Worm (Caenorhabditis elegans) whole organism, dauer: ENCODE measurements around the gene T05C1.3.

Experiments
- unc-62 ChIP-seq: sonication (generic microtip); optimal IDR thresholded peaks from 2 replicates; lab custom pipeline; 2017; ENCODE audit warnings: missing biosample characterization, missing genetic modification reagents, missing genetic modification characterization

Gene T05C1.3

ce11 chrII:4489288-4489687 lies at the start of gene T05C1.3:
TSS of gene T05C1.3 (minus strand) at chrII:4489388.
- no peak for TF ChIP-seq unc-62 (GFP tag; lab: Kevin White, UChicago)

- no peak for TF ChIP-seq unc-62 (GFP tag; lab: Kevin White, UChicago)
Observed at ce11 chrII:4537141-4537540, 48.0 kb upstream of the T05C1.3 start, which contains the start of gene sra-33. TSS of gene sra-33 (minus strand) at chrII:4537241.

- no peak for TF ChIP-seq unc-62 (GFP tag; lab: Kevin White, UChicago)
Observed at ce11 chrII:4531880-4532279, 42.7 kb upstream of the T05C1.3 start, which contains the start of gene sra-32. TSS of gene sra-32 (minus strand) at chrII:4531980.

ce11 chrII:4527800-4528199 lies 38.6 kb upstream of the T05C1.3 start, which contains the start of gene sra-35:
TSS of gene sra-35 (minus strand) at chrII:4527900.
- no peak for TF ChIP-seq unc-62 (GFP tag; lab: Kevin White, UChicago)

ce11 chrII:4525185-4525584 lies 36.0 kb upstream of the T05C1.3 start:
- no peak for TF ChIP-seq unc-62 (GFP tag; lab: Kevin White, UChicago)

ce11 chrII:4523122-4523672 lies 34.0 kb upstream of the T05C1.3 start, which contains the start of the genes B0304.4 and B0304.2:
TSS of gene B0304.4 (minus strand) at chrII:4523222.
TSS of gene B0304.2 (plus strand) at chrII:4523622.
- no peak for TF ChIP-seq unc-62 (GFP tag; lab: Kevin White, UChicago)

- no peak for TF ChIP-seq unc-62 (GFP tag; lab: Kevin White, UChicago)
Observed at ce11 chrII:4519976-4520594, 30.9 kb upstream of the T05C1.3 start.

- no peak for TF ChIP-seq unc-62 (GFP tag; lab: Kevin White, UChicago)
Observed at ce11 chrII:4518300-4518907, 29.2 kb upstream of the T05C1.3 start, which contains the start of gene hlh-1. TSS of gene hlh-1 (plus strand) at chrII:4518574.

- no peak for TF ChIP-seq unc-62 (GFP tag; lab: Kevin White, UChicago)
Observed at ce11 chrII:4517254-4517653, 28.1 kb upstream of the T05C1.3 start.

- TF ChIP-seq unc-62 (GFP tag; lab: Kevin White, UChicago), result no peak
Observed at ce11 chrII:4516291-4516690, 27.1 kb upstream of the T05C1.3 start.

ce11 chrII:4511911-4512310 lies 22.7 kb upstream of the T05C1.3 start, which contains the start of gene cyp-23A1:
TSS of gene cyp-23A1 (plus strand) at chrII:4512211.
- no peak for TF ChIP-seq unc-62 (GFP tag; lab: Kevin White, UChicago)

ce11 chrII:4510684-4511083 lies 21.5 kb upstream of the T05C1.3 start:
- no peak for TF ChIP-seq unc-62 (GFP tag; lab: Kevin White, UChicago)

- TF ChIP-seq unc-62 (GFP tag; lab: Kevin White, UChicago), result no peak
Observed at ce11 chrII:4507669-4508068, 18.5 kb upstream of the T05C1.3 start.

- no peak for TF ChIP-seq unc-62 (GFP tag; lab: Kevin White, UChicago)
Observed at ce11 chrII:4506552-4507291, 17.5 kb upstream of the T05C1.3 start.

ce11 chrII:4505097-4505626 lies 16.0 kb upstream of the T05C1.3 start, which contains the start of gene camt-1:
TSS of gene camt-1 (minus strand) at chrII:4505147.
- no peak for TF ChIP-seq unc-62 (GFP tag; lab: Kevin White, UChicago)
